Worm (Caenorhabditis elegans): ENCODE data around the gene C10A4.7.

The C10A4.7 gene

ce11 chrX:7436912-7437311 is 21.6 kb upstream of the C10A4.7 start:
- TF ChIP-seq hlh-30 (tag; optimal IDR thresholded peaks at IDR 0.05; ENCODE audit: insufficient read depth): peak; percentile 74
- no peak for TF ChIP-seq cey-2 (tag; optimal IDR thresholded peaks at IDR 0.05; ENCODE audit: borderline replicate concordance, insufficient read depth)
- TF ChIP-seq unc-62 (GFP tag; optimal IDR thresholded peaks at IDR 0.05 in 1 of 2): peak in 1 of 2 experiments; percentile 76
- TF ChIP-seq unc-62 (tag; optimal IDR thresholded peaks at IDR 0.05): no peak

- TF ChIP-seq mdl-1 (tag; optimal IDR thresholded peaks at IDR 0.05) (no peak), unc-62 (GFP tag; optimal IDR thresholded peaks at IDR 0.05 in 1 of 2) (no peak), unc-62 (tag; optimal IDR thresholded peaks at IDR 0.05) (no peak), hif-1 (tag; optimal IDR thresholded peaks at IDR 0.05) (no peak)
These were observed 17.9 kb upstream of the C10A4.7 start, which contains the start of gene clc-5 for ce11 chrX:7433269-7433668. TSS of gene clc-5 (plus strand) at chrX:7433569.

ce11 chrX:7431165-7431564 is 15.8 kb upstream of the C10A4.7 start, which contains the start of gene clc-2:
TSS of gene clc-2 (plus strand) at chrX:7431465.
- no peak for TF ChIP-seq aha-1 (tag)
- TF ChIP-seq lin-29 (GFP tag; IDR thresholded peaks at IDR 0.05): no peak
- TF ChIP-seq snpc-4 (tag; optimal IDR thresholded peaks at IDR 0.05): no peak
- TF ChIP-seq egl-27 (tag; optimal IDR thresholded peaks at IDR 0.05): no peak
- no peak for TF ChIP-seq mxl-3 (GFP tag; optimal IDR thresholded peaks at IDR 0.05)

- TF ChIP-seq mep-1 (tag; optimal IDR thresholded peaks at IDR 0.05) (no peak), zip-11 (GFP tag; IDR thresholded peaks at IDR 0.05) (no peak), unc-130 (GFP tag; optimal IDR thresholded peaks at IDR 0.05) (no peak), skn-1 (tag; optimal IDR thresholded peaks at IDR 0.05) (no peak), egl-27 (tag; optimal IDR thresholded peaks at IDR 0.05) (no peak), nhr-6 (tag; optimal IDR thresholded peaks at IDR 0.05) (no peak), lin-13 (GFP tag; optimal IDR thresholded peaks at IDR 0.05) (no peak), vab-7 (GFP tag; IDR thresholded peaks at IDR 0.05) (no peak), hlh-11 (tag; optimal IDR thresholded peaks at IDR 0.05) (peak; percentile 20), hlh-30 (tag; optimal IDR thresholded peaks at IDR 0.05; ENCODE audit: insufficient read depth) (peak; percentile 45), nhr-28 (tag; optimal IDR thresholded peaks at IDR 0.05) (peak; percentile 42), nhr-25 (tag; optimal IDR thresholded peaks at IDR 0.05; ENCODE audit: borderline replicate concordance, insufficient read depth) (peak; percentile 38)
These were observed 15.2 kb upstream of the C10A4.7 start for ce11 chrX:7430483-7430882.

ce11 chrX:7424813-7425212 is 9.5 kb upstream of the C10A4.7 start, which contains the start of gene mnm-2:
TSS of gene mnm-2 (minus strand) at chrX:7424913.
- TF ChIP-seq dmd-6 (GFP tag; IDR thresholded peaks at IDR 0.05) (no peak), nhr-76 (tag; optimal IDR thresholded peaks at IDR 0.05) (no peak), daf-16 (GFP tag; optimal IDR thresholded peaks at IDR 0.05) (no peak), daf-16 (tag; optimal IDR thresholded peaks at IDR 0.05) (no peak), mxl-2 (GFP tag; conservative IDR thresholded peaks at IDR 0.05) (no peak), hlh-30 (tag; optimal IDR thresholded peaks at IDR 0.05; ENCODE audit: insufficient read depth) (no peak), snpc-4 (tag; optimal IDR thresholded peaks at IDR 0.05) (no peak), hlh-11 (tag; optimal IDR thresholded peaks at IDR 0.05) (no peak), F49E8.2 (tag; optimal IDR thresholded peaks at IDR 0.05; ENCODE audit: borderline replicate concordance) (no peak), unc-39 (tag; optimal IDR thresholded peaks at IDR 0.05) (no peak), ceh-32 (tag; optimal IDR thresholded peaks at IDR 0.05; ENCODE audit: poor library complexity) (no peak)

ce11 chrX:7420571-7420970 is 5.3 kb upstream of the C10A4.7 start, which contains the start of gene C10A4.9:
TSS of gene C10A4.9 (plus strand) at chrX:7420871.
- no peak for TF ChIP-seq snpc-4 (tag; optimal IDR thresholded peaks at IDR 0.05)
- no peak for TF ChIP-seq ctbp-1 (GFP tag; IDR thresholded peaks at IDR 0.05)
- TF ChIP-seq lir-3 (tag; optimal IDR thresholded peaks at IDR 0.05): no peak
- TF ChIP-seq zag-1 (tag; optimal IDR thresholded peaks at IDR 0.05): no peak
- no peak for TF ChIP-seq aha-1 (tag)
- no peak for TF ChIP-seq daf-8 (GFP tag; IDR thresholded peaks at IDR 0.05)
- TF ChIP-seq nhr-48 (tag; optimal IDR thresholded peaks at IDR 0.05): no peak
- TF ChIP-seq set-16 (GFP tag; IDR thresholded peaks at IDR 0.05): no peak
- no peak for TF ChIP-seq madf-5 (GFP tag; IDR thresholded peaks at IDR 0.05)
- no peak for TF ChIP-seq F26F4.8 (GFP tag; conservative IDR thresholded peaks at IDR 0.05)
- no peak for TF ChIP-seq ZK337.2 (GFP tag; IDR thresholded peaks at IDR 0.05)
- TF ChIP-seq nhr-76 (tag; optimal IDR thresholded peaks at IDR 0.05): no peak
- TF ChIP-seq ceh-32 (tag; optimal IDR thresholded peaks at IDR 0.05; ENCODE audit: poor library complexity): no peak
- no peak for TF ChIP-seq Y105C5A.15 (GFP tag; IDR thresholded peaks at IDR 0.05)
- TF ChIP-seq lin-29 (GFP tag; IDR thresholded peaks at IDR 0.05): no peak
- no peak for TF ChIP-seq lsy-2 (tag; optimal IDR thresholded peaks at IDR 0.05)
- no peak for TF ChIP-seq unc-62 (GFP tag; optimal IDR thresholded peaks at IDR 0.05 in 1 of 2)
- no peak for TF ChIP-seq unc-62 (tag; optimal IDR thresholded peaks at IDR 0.05)

Data from whole organism, L4 larva.